Worm (Caenorhabditis elegans) whole organism, L4 larva: ENCODE results near the gene C35C5.9.

ENCODE experiments used
- F44E2.7 ChIP-seq: fragments of 200-800 bp; sonication (Bioruptor generic); IDR thresholded peaks from 2 replicates; pipeline ENCODE4 v2.1.2; 2022; ENCODE audit warnings: missing genetic modification characterization, missing compliant biosample characterization
- Y5F2A.4 ChIP-seq: fragments of 200-800 bp; sonication (Bioruptor generic); optimal IDR thresholded peaks from 2 replicates; lab custom pipeline; 2018; ENCODE audit warnings: mild to moderate bottlenecking, missing genetic modification characterization, missing compliant biosample characterization
- aha-1 ChIP-seq: fragments of 150-350 bp; peaks from one replicate; lab custom pipeline; 2014; ENCODE audit warnings: missing biosample characterization, missing genetic modification characterization
- attf-4 ChIP-seq: sonication (generic microtip); optimal IDR thresholded peaks from 3 replicates; lab custom pipeline; 2017; ENCODE audit warnings: missing biosample characterization, missing genetic modification characterization
- ceh-82 ChIP-seq: sonication (generic microtip); optimal IDR thresholded peaks from 2 replicates; lab custom pipeline; 2017; ENCODE audit warnings: missing biosample characterization, missing genetic modification characterization
- ctbp-1 ChIP-seq: fragments of 200-800 bp; sonication (Bioruptor generic); IDR thresholded peaks from 2 replicates; pipeline ENCODE4 v1.3.6; 2022; ENCODE audit warnings: missing genetic modification reagents, missing genetic modification characterization, missing compliant biosample characterization
- daf-12 ChIP-seq: fragments of 150-350 bp; optimal IDR thresholded peaks from 2 replicates; lab custom pipeline; 2014; ENCODE audit warnings: missing biosample characterization, missing genetic modification reagents, missing genetic modification characterization
- daf-16 ChIP-seq, 3 experiments: sonication (generic microtip); optimal IDR thresholded peaks; 2 replicates each; lab custom pipeline; 2016 to 2017; ENCODE audit warnings: missing genetic modification characterization in 3 of 3, missing genetic modification reagents in 3 of 3, mild to moderate bottlenecking in 2 of 3, missing compliant biosample characterization in 2 of 3, missing biosample characterization in 1 of 3, moderate library complexity in 1 of 3
- daf-19 ChIP-seq: fragments of 200-800 bp; sonication (Bioruptor generic); conservative IDR thresholded peaks from 2 replicates; pipeline ENCODE4 v1.3.6; 2022; ENCODE audit warnings: missing genetic modification characterization, missing compliant biosample characterization
- dmd-6 ChIP-seq: fragments of 200-800 bp; sonication (Bioruptor generic); IDR thresholded peaks from 2 replicates; pipeline ENCODE4 v1.3.6; 2022; ENCODE audit warnings: missing genetic modification reagents, missing genetic modification characterization, missing compliant biosample characterization
- dpl-1 ChIP-seq: fragments of 150-350 bp; optimal IDR thresholded peaks from 2 replicates; lab custom pipeline; 2014; ENCODE audit warnings: missing biosample characterization, missing genetic modification reagents, missing genetic modification characterization
- dve-1 ChIP-seq: sonication (generic microtip); optimal IDR thresholded peaks from 2 replicates; lab custom pipeline; 2017; ENCODE audit warnings: antibody characterized with exemption, mild to moderate bottlenecking, missing genetic modification characterization, missing compliant biosample characterization; ENCODE audit not compliant: insufficient read depth
- egl-43 ChIP-seq: fragments of 200-800 bp; sonication (Bioruptor generic); IDR thresholded peaks from 2 replicates; pipeline ENCODE4 v1.3.6; 2022; ENCODE audit warnings: missing genetic modification reagents, missing genetic modification characterization, missing compliant biosample characterization
- fkh-10 ChIP-seq: fragments of 150-350 bp; optimal IDR thresholded peaks from 2 replicates; lab custom pipeline; 2014; ENCODE audit warnings: missing biosample characterization, missing genetic modification reagents, missing genetic modification characterization
- hlh-11 ChIP-seq: fragments of 200-800 bp; sonication (Bioruptor generic); optimal IDR thresholded peaks from 2 replicates; lab custom pipeline; 2018; ENCODE audit warnings: mild to moderate bottlenecking, missing genetic modification characterization, missing compliant biosample characterization
- hmg-1.1 ChIP-seq: fragments of 200-800 bp; sonication (Bioruptor generic); IDR thresholded peaks from 2 replicates; pipeline ENCODE4 v1.3.6; 2022; ENCODE audit warnings: missing genetic modification reagents, missing genetic modification characterization, missing compliant biosample characterization
- lin-1 ChIP-seq: fragments of 200-800 bp; sonication (Bioruptor generic); IDR thresholded peaks from 2 replicates; pipeline ENCODE4 v1.3.6; 2022; ENCODE audit warnings: missing genetic modification reagents, missing genetic modification characterization, missing compliant biosample characterization
- lin-13 ChIP-seq: fragments of 150-350 bp; optimal IDR thresholded peaks from 2 replicates; lab custom pipeline; 2014; ENCODE audit warnings: missing biosample characterization, missing genetic modification reagents, missing genetic modification characterization
- lin-15B ChIP-seq: fragments of 150-350 bp; sonication (generic microtip); optimal IDR thresholded peaks from 3 replicates; lab custom pipeline; 2014; ENCODE audit warnings: missing biosample characterization, missing genetic modification characterization
- lin-29 ChIP-seq: fragments of 200-800 bp; sonication (Bioruptor generic); IDR thresholded peaks from 2 replicates; pipeline ENCODE4 v1.3.6; 2022; ENCODE audit warnings: missing genetic modification reagents, missing genetic modification characterization, missing compliant biosample characterization
- lin-39 ChIP-seq: fragments of 150-350 bp; optimal IDR thresholded peaks from 2 replicates; lab custom pipeline; 2014; ENCODE audit warnings: missing biosample characterization, missing genetic modification reagents, missing genetic modification characterization
- madf-5 ChIP-seq, 2 experiments: fragments of 200-800 bp; sonication (Bioruptor generic); IDR thresholded peaks; 2 replicates each; pipeline ENCODE4 v1.3.6; 2022; ENCODE audit warnings: missing compliant biosample characterization in 2 of 2, missing genetic modification characterization in 2 of 2
- mdl-1 ChIP-seq, 2 experiments: fragments of 150-350 bp in 1 of 2; sonication (generic microtip) in 1 of 2; optimal IDR thresholded peaks; 2 replicates each; lab custom pipeline; 2014 to 2017; ENCODE audit warnings: missing biosample characterization in 2 of 2, missing genetic modification characterization in 2 of 2
- mdt-29 ChIP-seq: fragments of 200-800 bp; sonication (Bioruptor generic); IDR thresholded peaks from 2 replicates; pipeline ENCODE4 v1.3.6; 2022; ENCODE audit warnings: missing genetic modification reagents, missing genetic modification characterization, missing compliant biosample characterization
- mep-1 ChIP-seq: fragments of 150-350 bp; sonication (generic microtip); optimal IDR thresholded peaks from 3 replicates; lab custom pipeline; 2014; ENCODE audit warnings: missing biosample characterization, missing genetic modification characterization
- mxl-3 ChIP-seq: fragments of 200-800 bp; sonication (Bioruptor generic); optimal IDR thresholded peaks from 2 replicates; lab custom pipeline; 2018; ENCODE audit warnings: mild to moderate bottlenecking, missing genetic modification characterization, missing compliant biosample characterization
- nhr-102 ChIP-seq: sonication (generic microtip); optimal IDR thresholded peaks from 2 replicates; lab custom pipeline; 2016; ENCODE audit warnings: mild to moderate bottlenecking, missing genetic modification characterization, moderate library complexity, missing compliant biosample characterization
- nhr-111 ChIP-seq: fragments of 200-800 bp; sonication (Bioruptor generic); optimal IDR thresholded peaks from 2 replicates; lab custom pipeline; 2018; ENCODE audit warnings: mild to moderate bottlenecking, missing genetic modification characterization, missing compliant biosample characterization
- nhr-25 ChIP-seq: sonication (generic microtip); optimal IDR thresholded peaks from 2 replicates; lab custom pipeline; 2017; ENCODE audit warnings: missing genetic modification characterization, mild to moderate bottlenecking, missing compliant biosample characterization, antibody characterized with exemption, moderate library complexity, borderline replicate concordance; ENCODE audit not compliant: insufficient read depth
- nhr-28 ChIP-seq: fragments of 150-350 bp; optimal IDR thresholded peaks from 2 replicates; lab custom pipeline; 2014; ENCODE audit warnings: missing biosample characterization, missing genetic modification characterization
- nhr-41 ChIP-seq: fragments of 200-800 bp; sonication (Bioruptor generic); IDR thresholded peaks from 2 replicates; pipeline ENCODE4 v1.3.6; 2022; ENCODE audit warnings: missing genetic modification reagents, missing genetic modification characterization, missing compliant biosample characterization
- nhr-77 ChIP-seq: fragments of 150-350 bp; optimal IDR thresholded peaks from 2 replicates; lab custom pipeline; 2014; ENCODE audit warnings: missing biosample characterization, missing genetic modification characterization
- php-3 ChIP-seq: fragments of 200-800 bp; sonication (Bioruptor generic); IDR thresholded peaks from 2 replicates; pipeline ENCODE4 v1.3.6; 2022; ENCODE audit warnings: missing genetic modification reagents, missing genetic modification characterization, missing compliant biosample characterization
- pqm-1 ChIP-seq: sonication (generic microtip); optimal IDR thresholded peaks from 2 replicates; lab custom pipeline; 2017; ENCODE audit warnings: missing biosample characterization, missing genetic modification characterization
- rbr-2 ChIP-seq: sonication (generic microtip); optimal IDR thresholded peaks from 2 replicates; lab custom pipeline; 2016; ENCODE audit warnings: missing genotype, missing genetic modification characterization, missing compliant biosample characterization
- saeg-2 ChIP-seq: fragments of 200-800 bp; sonication (Bioruptor generic); IDR thresholded peaks from 2 replicates; pipeline ENCODE4 v1.3.6; 2022; ENCODE audit warnings: missing genetic modification reagents, missing genetic modification characterization, missing compliant biosample characterization
- snpc-1.2 ChIP-seq: fragments of 200-800 bp; sonication (Bioruptor generic); IDR thresholded peaks from 2 replicates; pipeline ENCODE4 v1.3.6; 2022; ENCODE audit warnings: missing genetic modification reagents, missing genetic modification characterization, missing compliant biosample characterization
- snpc-4 ChIP-seq: fragments of 150-350 bp; optimal IDR thresholded peaks from 2 replicates; lab custom pipeline; 2014; ENCODE audit warnings: missing biosample characterization, missing genetic modification characterization
- spr-1 ChIP-seq: sonication (generic microtip); optimal IDR thresholded peaks from 2 replicates; lab custom pipeline; 2016; ENCODE audit warnings: mild to moderate bottlenecking, missing genetic modification characterization, missing compliant biosample characterization
- spr-3 ChIP-seq: fragments of 200-800 bp; sonication (Bioruptor generic); optimal IDR thresholded peaks from 2 replicates; lab custom pipeline; 2018; ENCODE audit warnings: mild to moderate bottlenecking, missing genetic modification characterization, missing compliant biosample characterization
- tag-97 ChIP-seq: fragments of 200-800 bp; sonication (Bioruptor generic); IDR thresholded peaks from 2 replicates; pipeline ENCODE4 v1.3.6; 2022; ENCODE audit warnings: missing genetic modification characterization, missing compliant biosample characterization
- tra-1 ChIP-seq: fragments of 200-800 bp; sonication (Bioruptor generic); IDR thresholded peaks from 2 replicates; pipeline ENCODE4 v1.3.6; 2022; ENCODE audit warnings: missing genetic modification reagents, missing genetic modification characterization, missing compliant biosample characterization
- unc-130 ChIP-seq: sonication (generic microtip); optimal IDR thresholded peaks from 2 replicates; lab custom pipeline; 2016; ENCODE audit warnings: missing genetic modification reagents, missing genetic modification characterization, missing compliant biosample characterization
- unc-62 ChIP-seq, 3 experiments: fragments of 150-350 bp in 1 of 3; sonication (generic microtip); optimal IDR thresholded peaks in 2 of 3; peaks in 1 of 3; 1 replicate in 1 of 3; 2 replicates in 2 of 3; lab custom pipeline; 2014 to 2017; ENCODE audit warnings: missing biosample characterization in 3 of 3, missing genetic modification characterization in 3 of 3, missing genetic modification reagents in 3 of 3, missing genotype in 1 of 3
- vab-7 ChIP-seq: fragments of 200-800 bp; sonication (Bioruptor generic); IDR thresholded peaks from 2 replicates; pipeline ENCODE4 v1.3.6; 2022; ENCODE audit warnings: missing genetic modification reagents, missing genetic modification characterization, missing compliant biosample characterization
- zag-1 ChIP-seq: fragments of 150-350 bp; optimal IDR thresholded peaks from 2 replicates; lab custom pipeline; 2014; ENCODE audit warnings: missing biosample characterization, missing genetic modification characterization

C35C5.9 gene

ce11 chrX:11509547-11509946 is 26.8 kb upstream of the C35C5.9 start:
- TF ChIP-seq hlh-11 (tag; lab: Kevin White, UChicago) (peak; percentile 69), nhr-28 (tag; lab: Kevin White, UChicago) (peak; percentile 90), mdl-1 (tag; optimal IDR thresholded peaks at IDR 0.05; lab: Kevin White, UChicago) (peak in 1 of 2 experiments; percentile 24), dmd-6 (GFP tag; lab: Robert Waterston, UW) (peak; percentile 81), tra-1 (GFP tag; lab: Robert Waterston, UW) (0 out of 2 replicates have a peak, but pooled peaks have one; percentile 17), daf-12 (no peak), nhr-77 (tag; lab: Kevin White, UChicago) (peak; percentile 39), nhr-25 (no peak), mxl-3 (GFP tag; lab: Kevin White, UChicago) (peak; percentile 34), daf-19 (GFP tag; lab: Robert Waterston, UW) (no peak), daf-16 (GFP tag; optimal IDR thresholded peaks at IDR 0.05; lab: Kevin White, UChicago) (no peak), daf-16 (tag; optimal IDR thresholded peaks at IDR 0.05; lab: Kevin White, UChicago) (peak; percentile 81), dve-1 (peak; percentile 57), pqm-1 (tag; lab: Kevin White, UChicago) (peak; percentile 96), php-3 (GFP tag; lab: Robert Waterston, UW) (0 out of 2 replicates have a peak, but pooled peaks have one; percentile 26), zag-1 (tag; lab: Kevin White, UChicago) (no peak), lin-1 (GFP tag; lab: Robert Waterston, UW) (0 out of 2 replicates have a peak, but pooled peaks have one; percentile 24), unc-62 (GFP tag; optimal IDR thresholded peaks at IDR 0.05 in 1 of 2; lab: Kevin White, UChicago) (peak in 1 of 2 experiments; percentile 54), unc-62 (tag; optimal IDR thresholded peaks at IDR 0.05; lab: Kevin White, UChicago) (no peak)

ce11 chrX:11511231-11511630 is 25.1 kb upstream of the C35C5.9 start, which contains the start of gene ccdc-149:
TSS of gene ccdc-149 (minus strand) at chrX:11511451.
- TF ChIP-seq lin-1 (GFP tag; lab: Robert Waterston, UW) = 0 out of 2 replicates have a peak, but pooled peaks have one; percentile 20
- no peak for TF ChIP-seq nhr-41 (GFP tag; lab: Robert Waterston, UW)
- TF ChIP-seq fkh-10 (GFP tag; lab: Kevin White, UChicago) = no peak
- TF ChIP-seq nhr-25 = no peak
- no peak for TF ChIP-seq snpc-1.2
- no peak for TF ChIP-seq spr-3 (GFP tag; lab: Kevin White, UChicago)
- no peak for TF ChIP-seq spr-1 (tag; lab: Kevin White, UChicago)
- TF ChIP-seq nhr-77 (tag; lab: Kevin White, UChicago) = no peak
- TF ChIP-seq Y5F2A.4 (GFP tag; lab: Kevin White, UChicago) = no peak
- TF ChIP-seq attf-4 (tag; lab: Kevin White, UChicago) = no peak
- TF ChIP-seq tra-1 (GFP tag; lab: Robert Waterston, UW) = 0 out of 2 replicates have a peak, but pooled peaks have one; percentile 27
- no peak for TF ChIP-seq lin-39 (tag; lab: Kevin White, UChicago)
- no peak for TF ChIP-seq unc-62 (GFP tag; optimal IDR thresholded peaks at IDR 0.05 in 1 of 2; lab: Kevin White, UChicago)
- no peak for TF ChIP-seq unc-62 (tag; optimal IDR thresholded peaks at IDR 0.05; lab: Kevin White, UChicago)
- TF ChIP-seq tag-97 = no peak
- no peak for TF ChIP-seq ceh-82 (tag; lab: Kevin White, UChicago)
- no peak for TF ChIP-seq daf-12
- no peak for TF ChIP-seq daf-16 (GFP tag; optimal IDR thresholded peaks at IDR 0.05; lab: Kevin White, UChicago)
- TF ChIP-seq daf-16 (tag; optimal IDR thresholded peaks at IDR 0.05; lab: Kevin White, UChicago) = peak; percentile 13
- no peak for TF ChIP-seq ctbp-1 (GFP tag; lab: Robert Waterston, UW)
- TF ChIP-seq mdl-1 (tag; optimal IDR thresholded peaks at IDR 0.05; lab: Kevin White, UChicago) = no peak
- no peak for TF ChIP-seq unc-130 (GFP tag; lab: Kevin White, UChicago)
- TF ChIP-seq lin-13 (GFP tag; lab: Kevin White, UChicago) = no peak
- no peak for TF ChIP-seq dpl-1 (GFP tag; lab: Kevin White, UChicago)
- TF ChIP-seq vab-7 (GFP tag; lab: Robert Waterston, UW) = no peak
- no peak for TF ChIP-seq aha-1 (tag; lab: Kevin White, UChicago)
- peak; percentile 7 for TF ChIP-seq nhr-102 (tag; lab: Kevin White, UChicago)
- no peak for TF ChIP-seq saeg-2 (GFP tag; lab: Robert Waterston, UW)
- TF ChIP-seq nhr-111 (GFP tag; lab: Kevin White, UChicago) = no peak
- 0 out of 2 replicates have a peak, but pooled peaks have one; percentile 27 for TF ChIP-seq hmg-1.1 (GFP tag; lab: Robert Waterston, UW)
- no peak for TF ChIP-seq F44E2.7 (GFP tag; lab: Robert Waterston, UW)
- no peak for TF ChIP-seq mdt-29 (GFP tag; lab: Robert Waterston, UW)
- peak; percentile 5; the same call in 1 of the 2 replicates for TF ChIP-seq dmd-6 (GFP tag; lab: Robert Waterston, UW)
- no peak for TF ChIP-seq lin-15B (tag; lab: Kevin White, UChicago)
- no peak for TF ChIP-seq mxl-3 (GFP tag; lab: Kevin White, UChicago)
- no peak for TF ChIP-seq madf-5 (GFP tag; IDR thresholded peaks at IDR 0.05; lab: Robert Waterston, UW)
- peak; percentile 25 for TF ChIP-seq mep-1
- no peak for TF ChIP-seq egl-43
- no peak for TF ChIP-seq lin-29
- no peak for TF ChIP-seq rbr-2 (tag; lab: Kevin White, UChicago)
- TF ChIP-seq snpc-4 (tag; lab: Kevin White, UChicago) = no peak
